Fruit fly (Drosophila melanogaster) S2 (cell line): ENCODE measurements around the gene Mitf.

Source experiments
- CG8478 ChIP-seq: fragments of >200 bp; optimal IDR thresholded peaks from 2 replicates; lab custom pipeline; 2018
- CTCF ChIP-seq, 2 experiments: fragments of >200 bp; optimal IDR thresholded peaks; 2 replicates each; lab custom pipeline; 2018

Mitf gene

DNA sequence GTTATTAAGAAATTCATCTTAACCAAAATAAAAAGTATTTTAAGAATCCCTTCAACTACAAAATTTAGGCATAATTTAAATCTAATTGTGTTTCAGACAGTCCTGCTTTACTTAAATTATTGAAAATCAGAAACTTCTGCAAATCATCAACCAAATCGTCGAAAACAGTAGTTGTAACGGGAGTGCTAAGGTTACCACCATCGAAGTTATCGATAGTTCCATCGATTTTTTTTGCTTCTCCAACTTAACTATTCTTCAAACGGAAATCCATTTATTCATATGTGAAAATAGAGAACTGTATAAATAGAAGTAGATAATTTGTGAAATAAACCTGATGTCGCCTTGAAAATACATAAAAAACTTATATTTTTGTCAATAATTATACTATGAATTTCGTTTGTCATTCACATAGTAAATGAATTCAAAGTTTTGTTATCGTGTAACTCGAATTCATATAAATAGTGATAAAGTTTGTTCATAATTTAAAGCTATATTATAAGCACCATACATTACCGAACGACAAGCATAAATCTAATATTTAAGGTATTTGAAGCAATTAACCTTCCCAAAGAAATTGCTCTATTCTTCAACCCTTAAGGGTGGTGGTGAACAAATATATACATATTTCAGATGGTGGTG, 33.1 kb downstream of the Mitf start:
- TF ChIP-seq CTCF (optimal IDR thresholded peaks at IDR 0.05; lab: Kevin White, UChicago) (no peak), CG8478 (lab: Kevin White, UChicago) (no peak)

DNA sequence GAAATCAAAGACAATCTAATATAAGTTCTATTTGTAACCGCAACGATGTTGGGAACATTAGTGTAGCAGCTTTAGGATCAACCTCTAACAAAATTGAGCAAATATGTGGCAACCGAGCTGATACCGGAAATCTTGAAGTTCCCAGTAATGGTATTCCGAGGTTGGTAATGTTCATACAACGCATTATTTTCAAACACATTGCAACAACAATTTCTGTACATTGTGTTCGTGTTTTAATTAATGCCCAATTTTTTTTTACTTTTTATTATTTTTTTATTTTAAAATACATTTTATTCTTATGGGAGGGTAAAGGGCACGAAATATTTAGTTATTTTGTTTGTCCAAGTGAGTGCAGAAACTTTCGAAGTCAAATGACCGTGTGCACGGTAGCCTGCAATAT, 34.7 kb downstream of the Mitf start:
- TF ChIP-seq CTCF (optimal IDR thresholded peaks at IDR 0.05; lab: Kevin White, UChicago) = no peak

DNA sequence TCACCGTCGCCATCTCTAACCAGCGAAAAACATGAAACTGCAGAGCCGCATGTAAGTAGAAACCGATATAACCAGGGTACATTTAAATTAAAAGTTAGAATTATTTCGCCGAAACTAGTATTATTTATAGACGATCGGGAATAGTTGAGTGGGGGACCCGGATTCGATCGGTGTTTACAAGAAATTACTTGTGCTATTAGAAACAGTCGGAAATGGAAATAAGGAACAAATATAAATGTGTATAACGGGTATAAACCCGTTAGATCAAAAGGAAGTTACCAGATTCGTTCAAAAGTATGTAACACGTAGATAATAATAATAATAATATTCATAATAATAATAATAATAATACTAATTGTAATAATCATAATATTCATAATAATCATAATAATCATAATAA, 36.1 kb downstream of the Mitf start:
- TF ChIP-seq CTCF (optimal IDR thresholded peaks at IDR 0.05; lab: Kevin White, UChicago) = no peak
- TF ChIP-seq CG8478 (lab: Kevin White, UChicago) = no peak

DNA sequence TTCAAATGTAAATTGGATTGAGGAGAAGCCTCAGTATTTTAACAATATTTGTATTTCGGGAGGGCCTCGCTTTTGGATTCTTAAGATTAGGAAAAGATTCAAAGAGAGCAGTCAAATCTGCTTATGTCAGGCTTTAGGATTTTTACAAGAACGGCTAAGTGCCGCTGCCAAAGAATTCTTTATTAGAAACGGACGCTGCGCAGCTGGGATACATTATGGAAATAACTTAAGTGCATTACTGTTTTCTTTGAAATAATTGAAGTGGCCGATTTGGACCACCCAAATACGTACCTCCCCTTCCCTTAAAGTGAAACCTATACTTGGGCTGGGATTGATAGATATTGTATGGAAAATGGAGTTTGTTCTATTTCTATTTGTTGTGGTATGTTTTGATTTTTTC, 39.6 kb downstream of the Mitf start:
- TF ChIP-seq CTCF (optimal IDR thresholded peaks at IDR 0.05; lab: Kevin White, UChicago) (no peak), CG8478 (lab: Kevin White, UChicago) (no peak)

- TF ChIP-seq CG8478 (lab: Kevin White, UChicago) = no peak
- TF ChIP-seq CTCF (optimal IDR thresholded peaks at IDR 0.05; lab: Kevin White, UChicago) = no peak
Observed at dm6 chr4:1250978-1251377, 52.3 kb downstream of the Mitf start.

DNA sequence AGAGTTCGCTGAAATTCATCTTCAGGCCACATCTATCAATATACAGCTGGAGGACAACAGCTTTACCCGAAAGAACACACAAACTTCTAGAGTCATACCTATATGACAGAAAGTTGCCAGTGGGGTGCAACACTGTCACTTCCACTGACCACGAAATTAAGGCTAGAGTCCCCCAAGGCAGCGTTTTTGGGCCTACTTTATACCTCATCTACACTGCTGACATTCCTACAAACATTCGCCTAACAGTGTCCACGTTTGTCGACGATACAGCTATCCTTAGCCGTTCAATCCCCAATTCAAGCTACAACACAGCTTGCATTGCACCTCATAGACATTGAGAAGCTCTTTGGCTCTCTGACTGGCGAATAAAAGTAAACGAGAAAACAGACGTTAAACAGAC, 61.7 kb downstream of the Mitf start:
- no peak for TF ChIP-seq CTCF (optimal IDR thresholded peaks at IDR 0.05; lab: Kevin White, UChicago)
- no peak for TF ChIP-seq CG8478 (lab: Kevin White, UChicago)
